Worm (Caenorhabditis elegans): ENCODE measurements around the gene F49C5.12.
"Not testable (repeated sequence)": the region's sequence is repeated elsewhere in the genome, so short reads cannot be mapped to it uniquely, and the experiment has no call there.

DNA sequence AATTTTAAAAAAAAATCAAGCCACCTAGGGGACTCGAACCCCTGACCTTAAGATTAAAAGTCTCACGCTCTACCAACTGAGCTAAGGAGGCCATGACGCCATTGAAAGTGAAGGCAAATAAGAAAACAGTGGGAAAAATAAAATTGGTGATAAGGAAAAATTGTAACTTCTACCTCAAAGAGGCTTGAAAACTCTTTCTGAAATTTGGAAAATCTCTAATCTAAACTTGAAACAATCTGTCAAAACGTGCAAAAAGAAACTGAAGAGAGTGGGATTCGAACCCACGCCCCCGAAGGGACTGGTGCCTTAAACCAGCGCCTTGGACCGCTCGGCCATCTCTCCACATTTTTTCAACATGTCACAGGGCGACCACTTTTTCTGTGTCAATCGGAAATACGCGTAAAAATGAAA is 18.4 kb downstream of the F49C5.12 start:
- TF ChIP-seq tra-1 (GFP tag; IDR thresholded peaks at IDR 0.05) (0 out of 2 replicates have a peak, but pooled peaks have one; percentile 47), ceh-44 (GFP tag; IDR thresholded peaks at IDR 0.05) (peak; percentile 73; the same call in 1 of the 2 replicates), dmd-8 (GFP tag; IDR thresholded peaks at IDR 0.05) (0 out of 2 replicates have a peak, but pooled peaks have one; percentile 62)
- not testable (repeated sequence) for TF ChIP-seq gei-8 (GFP tag; optimal IDR thresholded peaks at IDR 0.05); unc-62 (GFP tag; optimal IDR thresholded peaks at IDR 0.05 in 1 of 2); unc-62 (tag; optimal IDR thresholded peaks at IDR 0.05); R02D3.7 (tag; optimal IDR thresholded peaks at IDR 0.05); dpl-1 (GFP tag; optimal IDR thresholded peaks at IDR 0.05); nhr-10 (tag; optimal IDR thresholded peaks at IDR 0.05)

Measured in whole organism, L4 larva.